Fruit fly (Drosophila melanogaster) Kc167 (cell line): Measurements from ENCODE around the gene CG33791.

Experiments used
- Myc ChIP-seq: fragments of >200 bp; optimal IDR thresholded peaks from 2 replicates; lab custom pipeline; 2017; ENCODE audit warnings: missing external identifiers
- h ChIP-seq: fragments of >200 bp; optimal IDR thresholded peaks from 3 replicates; lab custom pipeline; 2018; ENCODE audit warnings: missing external identifiers
- ttk ChIP-seq: sonication (Bioruptor generic); optimal IDR thresholded peaks from 2 replicates; lab custom pipeline; 2017; ENCODE audit warnings: missing external identifiers

dm6 chr3L:1586266-1587054 lies 16.3 kb upstream of the CG33791 start:
- TF ChIP-seq Myc (lab: Kevin White, UChicago) (no peak), h (lab: Kevin White, UChicago) (no peak), ttk (lab: Kevin White, UChicago) (no peak)
